Worm (Caenorhabditis elegans): ENCODE results near the gene twk-48.

ce11 chrIII:9876951-9877350, 16.4 kb downstream of the twk-48 start, which contains the start of gene ZK757.10:
- no peak for TF ChIP-seq ceh-28 (tag; optimal IDR thresholded peaks at IDR 0.05)
- TF ChIP-seq zag-1 (tag; optimal IDR thresholded peaks at IDR 0.05): no peak
- no peak for TF ChIP-seq jun-1 (tag; optimal IDR thresholded peaks at IDR 0.05)
- TF ChIP-seq unc-130 (GFP tag; optimal IDR thresholded peaks at IDR 0.05): no peak
- no peak for TF ChIP-seq snpc-1.2 (GFP tag; IDR thresholded peaks at IDR 0.05)
- no peak for TF ChIP-seq aly-2 (tag; optimal IDR thresholded peaks at IDR 0.05)
- TF ChIP-seq pha-4 (GFP tag; IDR thresholded peaks at IDR 0.05): no peak
- TF ChIP-seq pha-4 (tag; optimal IDR thresholded peaks at IDR 0.05): no peak
- no peak for TF ChIP-seq unc-62 (GFP tag; optimal IDR thresholded peaks at IDR 0.05 in 1 of 2)
- no peak for TF ChIP-seq unc-62 (tag; optimal IDR thresholded peaks at IDR 0.05)
- no peak for TF ChIP-seq nhr-25 (tag; optimal IDR thresholded peaks at IDR 0.05; ENCODE audit: borderline replicate concordance, insufficient read depth)
- no peak for TF ChIP-seq lsy-2 (tag; optimal IDR thresholded peaks at IDR 0.05)

Data from whole organism, L4 larva.